Fruit fly (Drosophila melanogaster) whole organism, larva: ENCODE data around the gene CG33773.

Experiments used
- noc ChIP-seq: fragments of 200-800 bp; sonication (Bioruptor generic); optimal IDR thresholded peaks from 3 replicates; lab custom pipeline; 2019; ENCODE audit warnings: missing biosample characterization, mild to moderate bottlenecking, missing genetic modification characterization, moderate library complexity

Gene CG33773

dm6 chr3R:31035046-31035445, at the start of gene CG33773:
Gene CG33773 (plus strand): TSS chr3R:31035346.
- TF ChIP-seq noc (tag; lab: Kevin White, UChicago), result no peak

- no peak for TF ChIP-seq noc (tag; lab: Kevin White, UChicago)
Measured at dm6 chr3R:30989948-30990347, 45.2 kb upstream of the CG33773 start, which contains the start of gene CG31008. Gene CG31008 (minus strand): TSS chr3R:30990006.

dm6 chr3R:30992357-30992756, 42.8 kb upstream of the CG33773 start, which contains the start of gene CG31007:
Gene CG31007 (minus strand): TSS chr3R:30992457.
- TF ChIP-seq noc (tag; lab: Kevin White, UChicago), result no peak

- no peak for TF ChIP-seq noc (tag; lab: Kevin White, UChicago)
Measured at dm6 chr3R:31006599-31006998, 28.5 kb upstream of the CG33773 start.

- TF ChIP-seq noc (tag; lab: Kevin White, UChicago), result peak; percentile 53
Measured at dm6 chr3R:31010086-31010485, 25.1 kb upstream of the CG33773 start.

- no peak for TF ChIP-seq noc (tag; lab: Kevin White, UChicago)
Measured at dm6 chr3R:31016715-31017114, 18.4 kb upstream of the CG33773 start, which contains the start of gene 5-HT7. Gene 5-HT7 (minus strand): TSS chr3R:31016875.

dm6 chr3R:31019662-31020061, 15.5 kb upstream of the CG33773 start:
- TF ChIP-seq noc (tag; lab: Kevin White, UChicago), result no peak

dm6 chr3R:31020762-31021161, 14.4 kb upstream of the CG33773 start:
- no peak for TF ChIP-seq noc (tag; lab: Kevin White, UChicago)

- TF ChIP-seq noc (tag; lab: Kevin White, UChicago), result peak; percentile 41
Measured at dm6 chr3R:31038473-31039424, 3.6 kb downstream of the CG33773 start, which contains the start of gene CanA1. Gene CanA1 (plus strand): TSS chr3R:31039374.

dm6 chr3R:31045005-31045404, 9.9 kb downstream of the CG33773 start, which contains the start of gene CG33920:
Gene CG33920 (minus strand): TSS chr3R:31045105.
- TF ChIP-seq noc (tag; lab: Kevin White, UChicago), result no peak

dm6 chr3R:31048629-31049028, 13.5 kb downstream of the CG33773 start, which contains the start of gene Alp4:
Gene Alp4 (plus strand): TSS chr3R:31048929.
- TF ChIP-seq noc (tag; lab: Kevin White, UChicago), result no peak

dm6 chr3R:31053784-31054221, 18.7 kb downstream of the CG33773 start, which contains the start of gene Chchd3:
Gene Chchd3 (minus strand): TSS chr3R:31053915.
- TF ChIP-seq noc (tag; lab: Kevin White, UChicago), result no peak

dm6 chr3R:31059036-31059806, 24.1 kb downstream of the CG33773 start:
- TF ChIP-seq noc (tag; lab: Kevin White, UChicago), result peak; percentile 86

dm6 chr3R:31059807-31060707, 24.9 kb downstream of the CG33773 start:
- no peak for TF ChIP-seq noc (tag; lab: Kevin White, UChicago)
